Worm (Caenorhabditis elegans): ENCODE measurements around the gene F23H11.7.

The F23H11.7 gene

DNA sequence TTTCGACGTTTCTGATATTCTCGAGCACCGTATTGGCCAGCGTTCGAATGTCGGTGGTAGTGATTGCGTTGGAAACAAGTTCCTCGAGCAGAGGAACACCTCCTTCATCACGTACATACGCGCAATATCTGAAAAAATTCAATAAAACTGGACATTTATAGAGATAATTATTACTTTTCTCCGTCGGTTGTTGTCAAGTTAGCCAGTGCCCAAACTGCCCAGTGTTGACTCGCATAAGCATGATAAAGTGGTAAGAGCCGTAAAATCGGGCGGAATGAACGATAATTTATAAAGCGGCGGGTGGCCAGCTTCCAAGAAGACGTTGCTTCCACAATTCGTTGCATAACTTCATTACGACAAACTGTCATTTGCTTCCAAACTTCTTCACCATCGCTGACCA, 35.6 kb downstream of the F23H11.7 start:
- TF ChIP-seq Y53G8AR.9 (GFP tag; conservative IDR thresholded peaks at IDR 0.05): no peak

DNA sequence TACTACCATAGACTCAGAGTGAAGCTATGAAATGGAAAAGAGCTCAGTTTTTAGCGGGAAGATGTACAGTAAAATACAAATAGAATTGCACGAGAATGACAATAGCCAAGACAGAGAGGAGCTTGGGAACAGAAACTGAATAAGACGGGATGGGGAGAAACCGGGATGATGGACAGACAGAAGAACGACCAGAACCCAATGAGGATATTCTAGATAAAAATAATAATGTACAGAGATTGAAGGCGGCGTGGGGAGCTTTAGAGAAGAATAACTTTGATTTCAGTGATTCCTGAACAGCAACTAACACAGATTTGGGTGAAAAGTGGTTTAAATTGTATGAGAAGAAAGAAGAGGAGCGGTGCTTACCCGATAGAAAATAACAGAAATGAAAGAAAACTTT, 37.8 kb downstream of the F23H11.7 start:
- TF ChIP-seq him-1 (tag; optimal IDR thresholded peaks at IDR 0.05): no peak
- TF ChIP-seq aptf-3 (GFP tag; IDR thresholded peaks at IDR 0.05): no peak
- TF ChIP-seq madf-10 (tag; optimal IDR thresholded peaks at IDR 0.05): no peak
- no peak for TF ChIP-seq ceh-79 (tag; optimal IDR thresholded peaks at IDR 0.05)
- no peak for TF ChIP-seq ztf-22 (GFP tag; optimal IDR thresholded peaks at IDR 0.05)
- no peak for TF ChIP-seq madf-6 (GFP tag; IDR thresholded peaks at IDR 0.05)
- TF ChIP-seq hmg-1.2 (GFP tag; IDR thresholded peaks at IDR 0.05): no peak
- TF ChIP-seq dox-1 (GFP tag; IDR thresholded peaks at IDR 0.05): peak; percentile 19; the same call in 1 of the 2 replicates
- TF ChIP-seq lin-40 (tag; optimal IDR thresholded peaks at IDR 0.05): no peak
- TF ChIP-seq rec-8 (tag; optimal IDR thresholded peaks at IDR 0.05): no peak
- TF ChIP-seq attf-6 (GFP tag; IDR thresholded peaks at IDR 0.05): 0 out of 2 replicates have a peak, but pooled peaks have one; percentile 9
- no peak for TF ChIP-seq sdz-38 (tag; optimal IDR thresholded peaks at IDR 0.05)
- no peak for TF ChIP-seq B0261.1 (tag; optimal IDR thresholded peaks at IDR 0.05)
- no peak for TF ChIP-seq lir-1 (GFP tag; conservative IDR thresholded peaks at IDR 0.05)
- no peak for TF ChIP-seq dpff-1 (tag; optimal IDR thresholded peaks at IDR 0.05)
- TF ChIP-seq ama-1 (optimal IDR thresholded peaks at IDR 0.05): no peak
- peak in 1 of 2 experiments; percentile 66 for TF ChIP-seq ama-1 (GFP tag; optimal IDR thresholded peaks at IDR 0.05)
- TF ChIP-seq Y53G8AR.9 (GFP tag; conservative IDR thresholded peaks at IDR 0.05): 0 out of 2 replicates have a peak, but pooled peaks have one; percentile 43
- no peak for TF ChIP-seq Y67H2A.10 (GFP tag; conservative IDR thresholded peaks at IDR 0.05)
- TF ChIP-seq ztf-25 (GFP tag; IDR thresholded peaks at IDR 0.05): no peak
- no peak for TF ChIP-seq gei-17 (GFP tag; optimal IDR thresholded peaks at IDR 0.05)
- no peak for TF ChIP-seq ztf-18 (tag; optimal IDR thresholded peaks at IDR 0.05)
- TF ChIP-seq ccch-3 (GFP tag; optimal IDR thresholded peaks at IDR 0.05): no peak
- TF ChIP-seq lin-35 (GFP tag; optimal IDR thresholded peaks at IDR 0.05): no peak
- TF ChIP-seq D2030.7 (GFP tag; IDR thresholded peaks at IDR 0.05): no peak
- TF ChIP-seq ZK185.1 (tag; optimal IDR thresholded peaks at IDR 0.05; ENCODE audit: poor library complexity, severe bottlenecking): peak; percentile 16
- no peak for TF ChIP-seq hsf-1 (GFP tag; IDR thresholded peaks at IDR 0.05)
- no peak for TF ChIP-seq hlh-26 (GFP tag; conservative IDR thresholded peaks at IDR 0.05)
- TF ChIP-seq lag-1 (GFP tag; IDR thresholded peaks at IDR 0.05): no peak
- TF ChIP-seq ztf-28 (GFP tag; IDR thresholded peaks at IDR 0.05): no peak
- peak; percentile 25 for TF ChIP-seq hrde-1 (tag; optimal IDR thresholded peaks at IDR 0.05; ENCODE audit: borderline replicate concordance)
- TF ChIP-seq pbrm-1 (GFP tag; IDR thresholded peaks at IDR 0.05): peak; percentile 29; the same call in 1 of the 2 replicates
- TF ChIP-seq B0336.3 (GFP tag; IDR thresholded peaks at IDR 0.05): peak; percentile 70
- TF ChIP-seq fkh-3 (tag; optimal IDR thresholded peaks at IDR 0.05): no peak
- TF ChIP-seq snpc-4 (GFP tag; optimal IDR thresholded peaks at IDR 0.05): no peak
- TF ChIP-seq snpc-4 (tag; optimal IDR thresholded peaks at IDR 0.05): no peak
- no peak for TF ChIP-seq zfh-2 (GFP tag; conservative IDR thresholded peaks at IDR 0.05)
- TF ChIP-seq let-526 (GFP tag; IDR thresholded peaks at IDR 0.05): no peak
- no peak for TF ChIP-seq akir-1 (GFP tag; optimal IDR thresholded peaks at IDR 0.05)
- TF ChIP-seq F49E8.2 (tag; optimal IDR thresholded peaks at IDR 0.05; ENCODE audit: insufficient read depth): peak; percentile 86
- TF ChIP-seq ceh-27 (GFP tag; optimal IDR thresholded peaks at IDR 0.05): no peak
- TF ChIP-seq F39B2.1 (GFP tag; IDR thresholded peaks at IDR 0.05): no peak
- TF ChIP-seq F57A8.1 (GFP tag; optimal IDR thresholded peaks at IDR 0.05): no peak
- TF ChIP-seq efl-1 (GFP tag; optimal IDR thresholded peaks at IDR 0.05): no peak
- peak; percentile 15 for TF ChIP-seq tbp1 (GFP tag; optimal IDR thresholded peaks at IDR 0.05)
- TF ChIP-seq chd-7 (tag; optimal IDR thresholded peaks at IDR 0.05): no peak
- peak; percentile 5 for TF ChIP-seq die-1 (tag; optimal IDR thresholded peaks at IDR 0.05)
